Fruit fly (Drosophila melanogaster) whole organism, embryonic: ENCODE measurements around the gene Tom70.

Experiments
- ATbp ChIP-seq: fragments of 200-800 bp; sonication (Bioruptor generic); optimal IDR thresholded peaks from 2 replicates; lab custom pipeline; 2017; ENCODE audit warnings: missing biosample characterization, mild to moderate bottlenecking, missing genetic modification characterization, missing genetic modification reagents
- BEAF-32 ChIP-seq: fragments of 200-800 bp; sonication (Bioruptor generic); optimal IDR thresholded peaks from 3 replicates; lab custom pipeline; 2017; ENCODE audit warnings: missing biosample characterization, missing genetic modification characterization, mild to moderate bottlenecking, moderate library complexity, missing genetic modification reagents
- Bdp1 ChIP-seq: fragments of 200-800 bp; sonication (Bioruptor generic); optimal IDR thresholded peaks from 3 replicates; lab custom pipeline; 2016; ENCODE audit warnings: missing biosample characterization, missing genetic modification characterization
- CG10366 ChIP-seq: fragments of 200-800 bp; sonication (Bioruptor generic); IDR thresholded peaks from 2 replicates; pipeline ENCODE4 v1.3.6; 2022; ENCODE audit warnings: missing biosample characterization, missing genetic modification characterization
- CG11398 ChIP-seq: fragments of 200-800 bp; sonication (Bioruptor generic); optimal IDR thresholded peaks from 2 replicates; lab custom pipeline; 2016; ENCODE audit warnings: missing biosample characterization, missing genetic modification characterization
- CG11504 ChIP-seq: fragments of 200-800 bp; sonication (Bioruptor generic); optimal IDR thresholded peaks from 3 replicates; lab custom pipeline; 2019; ENCODE audit warnings: missing biosample characterization, mild to moderate bottlenecking, missing genetic modification characterization, moderate library complexity
- CG11560 ChIP-seq: fragments of 200-800 bp; sonication (Bioruptor generic); IDR thresholded peaks from 3 replicates; pipeline ENCODE4 v1.3.6; 2022; ENCODE audit warnings: missing biosample characterization, missing genetic modification characterization
- CG12104 ChIP-seq: fragments of 200-800 bp; sonication (Bioruptor generic); optimal IDR thresholded peaks from 3 replicates; lab custom pipeline; 2016; ENCODE audit warnings: missing biosample characterization, missing genetic modification characterization
- CG13123 ChIP-seq: fragments of 200-800 bp; sonication (Bioruptor generic); optimal IDR thresholded peaks from 2 replicates; lab custom pipeline; 2016; ENCODE audit warnings: missing biosample characterization, missing genetic modification characterization
- CG1832 ChIP-seq: fragments of 200-800 bp; sonication (Bioruptor generic); optimal IDR thresholded peaks from 2 replicates; lab custom pipeline; 2017; ENCODE audit warnings: missing biosample characterization, mild to moderate bottlenecking, missing genetic modification characterization, inconsistent platforms
- CG18476 ChIP-seq: fragments of 200-800 bp; sonication (Bioruptor generic); optimal IDR thresholded peaks from 2 replicates; lab custom pipeline; 2016; ENCODE audit warnings: missing biosample characterization, mild to moderate bottlenecking, missing genetic modification characterization
- CG18599 ChIP-seq: fragments of 200-800 bp; sonication (Bioruptor generic); optimal IDR thresholded peaks from 3 replicates; lab custom pipeline; 2017; ENCODE audit warnings: missing biosample characterization, missing genetic modification characterization, mild to moderate bottlenecking, moderate library complexity, missing genetic modification reagents
- CG2889 ChIP-seq: fragments of 200-800 bp; sonication (Bioruptor generic); IDR thresholded peaks from 3 replicates; pipeline ENCODE4 v1.3.6; 2022; ENCODE audit warnings: missing biosample characterization, missing genetic modification characterization
- CG31224 ChIP-seq: fragments of 200-800 bp; sonication (Bioruptor generic); IDR thresholded peaks from 2 replicates; pipeline ENCODE4 v1.3.6; 2022; ENCODE audit warnings: missing biosample characterization, missing genetic modification characterization
- CG31441 ChIP-seq: fragments of 200-800 bp; sonication (Bioruptor generic); IDR thresholded peaks from 2 replicates; pipeline ENCODE4 v1.3.6; 2022; ENCODE audit warnings: missing biosample characterization, missing genetic modification characterization
- CG3281 ChIP-seq: fragments of 200-800 bp; sonication (Bioruptor generic); optimal IDR thresholded peaks from 3 replicates; lab custom pipeline; 2017; ENCODE audit warnings: missing biosample characterization, mild to moderate bottlenecking, missing genetic modification characterization
- CG3726 ChIP-seq: fragments of 200-800 bp; sonication (Bioruptor generic); IDR thresholded peaks from 3 replicates; pipeline ENCODE4, ENCODE4 v1.3.6; 2022; ENCODE audit warnings: missing biosample characterization, missing genetic modification characterization
- CG4360 ChIP-seq: fragments of 200-800 bp; sonication (Bioruptor generic); IDR thresholded peaks from 2 replicates; pipeline ENCODE4 v1.3.6; 2022; ENCODE audit warnings: missing biosample characterization, missing genetic modification characterization
- CG7357 ChIP-seq: fragments of 200-800 bp; sonication (Bioruptor generic); IDR thresholded peaks from 3 replicates; pipeline ENCODE4 v1.3.6; 2022; ENCODE audit warnings: missing biosample characterization, missing genetic modification characterization
- CG7786 ChIP-seq: fragments of 200-800 bp; sonication (Bioruptor generic); optimal IDR thresholded peaks from 2 replicates; lab custom pipeline; 2016; ENCODE audit warnings: missing biosample characterization, missing genetic modification characterization
- CG9797 ChIP-seq: fragments of 200-800 bp; sonication (Bioruptor generic); optimal IDR thresholded peaks from 3 replicates; lab custom pipeline; 2018; ENCODE audit warnings: missing biosample characterization, mild to moderate bottlenecking, missing genetic modification characterization
- Fer2 ChIP-seq: fragments of 200-800 bp; sonication (Bioruptor generic); optimal IDR thresholded peaks from 2 replicates; lab custom pipeline; 2018; ENCODE audit warnings: missing biosample characterization, mild to moderate bottlenecking, missing genetic modification characterization, moderate library complexity
- H15 ChIP-seq: fragments of 200-800 bp; sonication (Bioruptor generic); IDR thresholded peaks from 3 replicates; pipeline ENCODE4 v1.3.6; 2022; ENCODE audit warnings: missing biosample characterization, missing genetic modification characterization
- H2.0 ChIP-seq: fragments of 200-800 bp; sonication (Bioruptor generic); IDR thresholded peaks from 2 replicates; pipeline ENCODE4 v1.3.6; 2022; ENCODE audit warnings: missing biosample characterization, missing genetic modification characterization
- HLHmδ ChIP-seq: fragments of 200-800 bp; sonication (Bioruptor generic); optimal IDR thresholded peaks from 2 replicates; lab custom pipeline; 2018; ENCODE audit warnings: missing biosample characterization, mild to moderate bottlenecking, missing genetic modification characterization, moderate library complexity
- Hand ChIP-seq: fragments of 200-800 bp; sonication (Bioruptor generic); optimal IDR thresholded peaks from 2 replicates; lab custom pipeline; 2017; ENCODE audit warnings: mild to moderate bottlenecking, missing biosample characterization, missing genetic modification reagents, missing genetic modification characterization
- Hr39 ChIP-seq: fragments of >200 bp; optimal IDR thresholded peaks from 2 replicates; lab custom pipeline; 2017
- Max ChIP-seq: fragments of 200-800 bp; sonication (Bioruptor generic); optimal IDR thresholded peaks from 2 replicates; lab custom pipeline; 2016; ENCODE audit warnings: missing biosample characterization, mild to moderate bottlenecking, missing genetic modification characterization
- Mrtf ChIP-seq: fragments of 200-800 bp; sonication (Bioruptor generic); IDR thresholded peaks from 3 replicates; pipeline ENCODE4 v1.3.6; 2022; ENCODE audit warnings: missing biosample characterization, missing genetic modification characterization
- NC2α ChIP-seq: fragments of 200-800 bp; sonication (Bioruptor generic); optimal IDR thresholded peaks from 2 replicates; lab custom pipeline; 2016; ENCODE audit warnings: missing biosample characterization, missing genetic modification characterization
- Nf-YA ChIP-seq: fragments of 200-800 bp; sonication (Bioruptor generic); IDR thresholded peaks from 2 replicates; pipeline ENCODE4 v1.3.6; 2022; ENCODE audit warnings: missing biosample characterization, missing genetic modification characterization
- Ptx1 ChIP-seq: fragments of 200-800 bp; sonication (Bioruptor generic); IDR thresholded peaks from 2 replicates; pipeline ENCODE4 v1.3.6; 2022; ENCODE audit warnings: missing biosample characterization, missing genetic modification characterization
- bigmax ChIP-seq: fragments of 200-800 bp; sonication (Bioruptor generic); optimal IDR thresholded peaks from 2 replicates; lab custom pipeline; 2018; ENCODE audit warnings: missing biosample characterization, mild to moderate bottlenecking, missing genetic modification characterization
- caup ChIP-seq: fragments of 200-800 bp; sonication (Bioruptor generic); optimal IDR thresholded peaks from 3 replicates; lab custom pipeline; 2017; ENCODE audit warnings: missing biosample characterization, mild to moderate bottlenecking, missing genetic modification characterization, moderate library complexity; ENCODE audit not compliant: severe bottlenecking
- chinmo ChIP-seq: fragments of 200-800 bp; sonication (Bioruptor generic); IDR thresholded peaks from 4 replicates; pipeline ENCODE4 v1.3.6; 2022; ENCODE audit warnings: missing biosample characterization, missing genetic modification characterization; ENCODE audit not compliant: partially characterized antibody
- croc ChIP-seq: fragments of 200-800 bp; sonication (Bioruptor generic); conservative IDR thresholded peaks from 3 replicates; pipeline ENCODE4 v1.3.6; 2022; ENCODE audit warnings: missing biosample characterization, missing genetic modification characterization
- cwo ChIP-seq: fragments of 200-800 bp; sonication (Bioruptor generic); optimal IDR thresholded peaks from 3 replicates; lab custom pipeline; 2017; ENCODE audit warnings: missing biosample characterization, missing genetic modification characterization, mild to moderate bottlenecking, moderate library complexity, missing genetic modification reagents
- da ChIP-seq: fragments of 200-800 bp; sonication (Bioruptor generic); optimal IDR thresholded peaks from 2 replicates; lab custom pipeline; 2016; ENCODE audit warnings: missing biosample characterization, missing genetic modification characterization
- dm ChIP-seq: fragments of 200-800 bp; sonication (Bioruptor generic); optimal IDR thresholded peaks from 3 replicates; lab custom pipeline; 2016; ENCODE audit warnings: missing biosample characterization, missing genetic modification characterization
- dmrt11E ChIP-seq: fragments of 200-800 bp; sonication (Bioruptor generic); optimal IDR thresholded peaks from 3 replicates; lab custom pipeline; 2018; ENCODE audit warnings: missing biosample characterization, mild to moderate bottlenecking, missing genetic modification characterization, moderate library complexity
- gfzf ChIP-seq: fragments of 200-800 bp; sonication (Bioruptor generic); optimal IDR thresholded peaks from 2 replicates; lab custom pipeline; 2016; ENCODE audit warnings: missing biosample characterization, mild to moderate bottlenecking, missing genetic modification characterization, moderate library complexity
- klu ChIP-seq: fragments of 200-800 bp; sonication (Bioruptor generic); IDR thresholded peaks from 2 replicates; pipeline ENCODE4 v1.3.6; 2022; ENCODE audit warnings: missing biosample characterization, missing genetic modification characterization
- lilli ChIP-seq: fragments of 200-800 bp; sonication (Bioruptor generic); optimal IDR thresholded peaks from 3 replicates; lab custom pipeline; 2016; ENCODE audit warnings: missing biosample characterization, missing genetic modification characterization
- lola ChIP-seq, 3 experiments: fragments of >200 bp in 2 of 3; fragments of 200-800 bp in 1 of 3; sonication (Bioruptor generic) in 1 of 3; optimal IDR thresholded peaks; 2 replicates each; lab custom pipeline; 2017 to 2019; ENCODE audit warnings: missing biosample characterization in 3 of 3, missing genetic modification characterization in 3 of 3, mild to moderate bottlenecking in 1 of 3, moderate library complexity in 1 of 3
- nerfin-2 ChIP-seq: fragments of 200-800 bp; sonication (Bioruptor generic); IDR thresholded peaks from 2 replicates; pipeline ENCODE4 v1.3.6; 2022; ENCODE audit warnings: missing biosample characterization, missing genetic modification characterization; ENCODE audit not compliant: partially characterized antibody
- onecut ChIP-seq: fragments of 200-800 bp; sonication (Bioruptor generic); IDR thresholded peaks from 2 replicates; pipeline ENCODE4 v1.3.6; 2022; ENCODE audit warnings: missing biosample characterization, missing genetic modification characterization
- unc-4 ChIP-seq: fragments of 200-800 bp; sonication (Bioruptor generic); IDR thresholded peaks from 2 replicates; pipeline ENCODE4 v1.3.6; 2022; ENCODE audit warnings: missing biosample characterization, missing genetic modification characterization; ENCODE audit not compliant: partially characterized antibody
- vfl ChIP-seq: fragments of 200-800 bp; sonication (Bioruptor generic); optimal IDR thresholded peaks from 2 replicates; lab custom pipeline; 2016; ENCODE audit warnings: missing biosample characterization, missing genetic modification characterization
- wor ChIP-seq: fragments of 200-800 bp; sonication (Bioruptor generic); IDR thresholded peaks from 2 replicates; pipeline ENCODE4 v1.3.6; 2022; ENCODE audit warnings: missing biosample characterization, missing genetic modification characterization
- yki ChIP-seq: fragments of >200 bp; optimal IDR thresholded peaks from 3 replicates; lab custom pipeline; 2018

The Tom70 gene

dm6 chr2L:12004211-12004979, 33.9 kb downstream of the Tom70 start (continued):
- TF ChIP-seq lola (GFP tag; optimal IDR thresholded peaks at IDR 0.05; lab: Kevin White, UChicago) (peak in 1 of 3 experiments; percentile 73), klu (GFP tag; lab: Robert Waterston, UW) (no peak), Hr39 (lab: Kevin White, UChicago) (no peak), CG1832 (GFP tag; lab: Kevin White, UChicago) (no peak), Hand (GFP tag; lab: Kevin White, UChicago) (no peak), H2.0 (no peak), Bdp1 (GFP tag; lab: Kevin White, UChicago) (peak; percentile 47), CG18599 (GFP tag; lab: Kevin White, UChicago) (peak; percentile 82), CG7357 (GFP tag; lab: Robert Waterston, UW) (0 out of 3 replicates have a peak, but pooled peaks have one; percentile 7), Fer2 (tag; lab: Kevin White, UChicago) (no peak), NC2α (peak; percentile 72), nerfin-2 (GFP tag; lab: Robert Waterston, UW) (no peak), CG11398 (peak; percentile 86), gfzf (GFP tag; lab: Kevin White, UChicago) (no peak), croc (no peak; the same call in 1 of the 3 replicates), CG9797 (no peak), CG31224 (GFP tag; lab: Robert Waterston, UW) (no peak), BEAF-32 (GFP tag; lab: Kevin White, UChicago) (peak; percentile 58), Nf-YA (no peak), Mrtf (GFP tag; lab: Robert Waterston, UW) (no peak), CG31441 (GFP tag; lab: Robert Waterston, UW) (no peak), CG18476 (no peak), CG7786 (no peak), HLHmδ (GFP tag; lab: Kevin White, UChicago) (peak; percentile 80), CG2889 (GFP tag; lab: Robert Waterston, UW) (no peak), H15 (GFP tag; lab: Robert Waterston, UW) (no peak), CG10366 (GFP tag; lab: Robert Waterston, UW) (no peak), yki (no peak), chinmo (GFP tag; lab: Robert Waterston, UW) (no peak), cwo (GFP tag; lab: Kevin White, UChicago) (peak; percentile 47), caup (GFP tag; lab: Kevin White, UChicago) (peak; percentile 74), lilli (GFP tag; lab: Kevin White, UChicago) (peak; percentile 35), onecut (peak; percentile 44), CG3281 (GFP tag; lab: Kevin White, UChicago) (peak; percentile 68), dm (no peak), da (no peak), Ptx1 (GFP tag; lab: Robert Waterston, UW) (no peak), CG4360 (GFP tag; lab: Robert Waterston, UW) (no peak), wor (no peak), unc-4 (GFP tag; lab: Robert Waterston, UW) (no peak), CG3726 (GFP tag; lab: Robert Waterston, UW) (no peak), vfl (GFP tag; lab: Kevin White, UChicago) (no peak), CG11560 (tag; lab: Robert Waterston, UW) (no peak), ATbp (peak; percentile 96), dmrt11E (peak; percentile 70), bigmax (peak; percentile 50), CG13123 (GFP tag; lab: Kevin White, UChicago) (peak; percentile 76), CG11504 (tag; lab: Kevin White, UChicago) (peak; percentile 72), Max (GFP tag; lab: Kevin White, UChicago) (peak; percentile 24), CG12104 (peak; percentile 62)
